Worm (Caenorhabditis elegans) whole organism, L1 larva: ENCODE measurements around the gene hal-3.

Experiments
- C16A3.4 ChIP-seq: fragments of 150-350 bp; optimal IDR thresholded peaks from 2 replicates; lab custom pipeline; 2014; ENCODE audit warnings: missing biosample characterization, missing genetic modification characterization
- Y116A8C.19 ChIP-seq: sonication (generic microtip); optimal IDR thresholded peaks from 2 replicates; lab custom pipeline; 2016; ENCODE audit warnings: missing compliant biosample characterization, missing genetic modification characterization, borderline replicate concordance
- alr-1 ChIP-seq: fragments of 200-800 bp; sonication (Bioruptor generic); optimal IDR thresholded peaks from 2 replicates; lab custom pipeline; 2018; ENCODE audit warnings: borderline replicate concordance, mild to moderate bottlenecking, missing genetic modification characterization, missing compliant biosample characterization
- aly-2 ChIP-seq: fragments of 150-350 bp; optimal IDR thresholded peaks from 2 replicates; lab custom pipeline; 2014; ENCODE audit warnings: missing biosample characterization, missing genetic modification characterization
- blmp-1 ChIP-seq: fragments of 150-350 bp; optimal IDR thresholded peaks from 2 replicates; lab custom pipeline; 2014; ENCODE audit warnings: missing biosample characterization, missing genetic modification characterization
- ceh-63 ChIP-seq: fragments of 200-800 bp; sonication (Bioruptor generic); optimal IDR thresholded peaks from 2 replicates; lab custom pipeline; 2018; ENCODE audit warnings: mild to moderate bottlenecking, missing genetic modification characterization, missing compliant biosample characterization
- ceh-82 ChIP-seq, 3 experiments: fragments of 150-350 bp in 1 of 3; sonication (generic microtip) in 2 of 3; optimal IDR thresholded peaks; 2 replicates each; lab custom pipeline; 2014 to 2017; ENCODE audit warnings: missing biosample characterization in 3 of 3, missing genetic modification characterization in 3 of 3
- ceh-88 ChIP-seq: fragments of 200-800 bp; sonication (Bioruptor generic); IDR thresholded peaks from 2 replicates; pipeline ENCODE4 v1.3.6; 2022; ENCODE audit warnings: missing genetic modification characterization, missing compliant biosample characterization
- ces-1 ChIP-seq: fragments of 150-350 bp; optimal IDR thresholded peaks from 2 replicates; lab custom pipeline; 2014; ENCODE audit warnings: missing biosample characterization, missing genetic modification reagents, missing genetic modification characterization
- dsc-1 ChIP-seq: sonication (generic microtip); optimal IDR thresholded peaks from 2 replicates; lab custom pipeline; 2016; ENCODE audit warnings: mild to moderate bottlenecking, missing genetic modification characterization, missing compliant biosample characterization
- efl-1 ChIP-seq, 4 experiments: fragments of 150-350 bp; optimal IDR thresholded peaks in 3 of 4; peaks in 1 of 4; 1 replicate in 1 of 4; 2 replicates in 3 of 4; lab custom pipeline; 2014; ENCODE audit warnings: missing biosample characterization in 2 of 4, missing genetic modification characterization in 2 of 4, missing genetic modification reagents in 2 of 4
- elt-2 ChIP-seq: sonication (generic microtip); optimal IDR thresholded peaks from 2 replicates; lab custom pipeline; 2016; ENCODE audit warnings: missing genetic modification characterization, mild to moderate bottlenecking, inconsistent platforms, missing compliant biosample characterization, missing genetic modification reagents
- elt-3 ChIP-seq, 6 experiments: fragments of 150-350 bp in 1 of 6; sonication (generic microtip); optimal IDR thresholded peaks; 2 replicates each; lab custom pipeline; 2017 to 2018; ENCODE audit warnings: missing biosample characterization in 6 of 6, missing genetic modification characterization in 6 of 6, inconsistent platforms in 1 of 6
- fkh-10 ChIP-seq: sonication (generic microtip); optimal IDR thresholded peaks from 2 replicates; lab custom pipeline; 2017; ENCODE audit warnings: missing biosample characterization, missing genetic modification reagents, missing genetic modification characterization
- fkh-4 ChIP-seq: sonication (generic microtip); optimal IDR thresholded peaks from 2 replicates; lab custom pipeline; 2016; ENCODE audit warnings: missing compliant biosample characterization, missing genetic modification characterization, borderline replicate concordance
- fos-1 ChIP-seq: fragments of 150-350 bp; optimal IDR thresholded peaks from 2 replicates; lab custom pipeline; 2014; ENCODE audit warnings: missing biosample characterization, missing genetic modification characterization
- grh-1 ChIP-seq: fragments of 200-800 bp; sonication (Bioruptor generic); IDR thresholded peaks from 2 replicates; pipeline ENCODE4 v1.3.6; 2022; ENCODE audit warnings: missing genetic modification reagents, missing genetic modification characterization, missing compliant biosample characterization
- hlh-17 ChIP-seq: fragments of 200-800 bp; sonication (Bioruptor generic); optimal IDR thresholded peaks from 2 replicates; lab custom pipeline; 2018; ENCODE audit warnings: missing genetic modification characterization, mild to moderate bottlenecking, missing compliant biosample characterization, moderate library complexity, borderline replicate concordance
- hpl-2 ChIP-seq: fragments of 150-350 bp; optimal IDR thresholded peaks from 2 replicates; lab custom pipeline; 2014; ENCODE audit warnings: missing biosample characterization, missing genetic modification reagents, missing genetic modification characterization
- lsy-2 ChIP-seq, 2 experiments: fragments of 150-350 bp; optimal IDR thresholded peaks; 2 replicates each; lab custom pipeline; 2014; ENCODE audit warnings: missing biosample characterization in 2 of 2, missing genetic modification characterization in 2 of 2
- mab-9 ChIP-seq: fragments of 200-800 bp; sonication (Bioruptor generic); IDR thresholded peaks from 2 replicates; pipeline ENCODE4 v1.3.6; 2022; ENCODE audit warnings: missing genetic modification reagents, missing genetic modification characterization, missing compliant biosample characterization
- mep-1 ChIP-seq: fragments of 150-350 bp; optimal IDR thresholded peaks from 2 replicates; lab custom pipeline; 2014; ENCODE audit warnings: missing biosample characterization, missing genetic modification characterization
- nhr-11 ChIP-seq: fragments of 150-350 bp; optimal IDR thresholded peaks from 2 replicates; lab custom pipeline; 2014; ENCODE audit warnings: missing biosample characterization, missing genetic modification characterization
- nhr-19 ChIP-seq: fragments of 200-800 bp; sonication (Bioruptor generic); conservative IDR thresholded peaks from 2 replicates; pipeline ENCODE4 v1.3.6; 2022; ENCODE audit warnings: missing genetic modification characterization, missing compliant biosample characterization
- nhr-20 ChIP-seq: sonication (generic microtip); optimal IDR thresholded peaks from 2 replicates; lab custom pipeline; 2016; ENCODE audit warnings: mild to moderate bottlenecking, missing genetic modification characterization, missing compliant biosample characterization
- nhr-237 ChIP-seq: fragments of 150-350 bp; optimal IDR thresholded peaks from 2 replicates; lab custom pipeline; 2014; ENCODE audit warnings: missing biosample characterization, missing genetic modification characterization
- nhr-47 ChIP-seq: sonication (generic microtip); optimal IDR thresholded peaks from 2 replicates; lab custom pipeline; 2016; ENCODE audit warnings: mild to moderate bottlenecking, missing genetic modification characterization, moderate library complexity, missing compliant biosample characterization
- nhr-76 ChIP-seq: sonication (generic microtip); optimal IDR thresholded peaks from 2 replicates; lab custom pipeline; 2017; ENCODE audit warnings: missing biosample characterization, missing genetic modification characterization
- nhr-77 ChIP-seq: fragments of 150-350 bp; optimal IDR thresholded peaks from 2 replicates; lab custom pipeline; 2014; ENCODE audit warnings: missing biosample characterization, missing genetic modification characterization
- nhr-84 ChIP-seq: sonication (generic microtip); optimal IDR thresholded peaks from 2 replicates; lab custom pipeline; 2017; ENCODE audit warnings: missing biosample characterization, missing genetic modification characterization
- nhr-85 ChIP-seq: sonication (generic microtip); peaks from one replicate; lab custom pipeline; 2016; ENCODE audit warnings: missing genetic modification characterization, inconsistent platforms, missing compliant biosample characterization
- skn-1 ChIP-seq: fragments of 150-350 bp; optimal IDR thresholded peaks from 2 replicates; lab custom pipeline; 2014; ENCODE audit warnings: missing biosample characterization, missing genetic modification characterization
- snpc-4 ChIP-seq: fragments of 150-350 bp; optimal IDR thresholded peaks from 2 replicates; lab custom pipeline; 2014; ENCODE audit warnings: missing biosample characterization, missing genetic modification characterization
- snu-23 ChIP-seq: sonication (generic microtip); optimal IDR thresholded peaks from 2 replicates; lab custom pipeline; 2016; ENCODE audit warnings: missing genetic modification characterization, missing compliant biosample characterization
- sox-4 ChIP-seq: sonication (generic microtip); optimal IDR thresholded peaks from 2 replicates; lab custom pipeline; 2016; ENCODE audit warnings: missing genetic modification characterization, missing compliant biosample characterization
- swsn-7 ChIP-seq: sonication (generic microtip); optimal IDR thresholded peaks from 2 replicates; lab custom pipeline; 2016; ENCODE audit warnings: missing genetic modification characterization, missing compliant biosample characterization
- unc-130 ChIP-seq: fragments of 150-350 bp; optimal IDR thresholded peaks from 2 replicates; lab custom pipeline; 2017; ENCODE audit warnings: missing biosample characterization, missing genetic modification characterization, inconsistent platforms
- unc-30 ChIP-seq: sonication (generic microtip); optimal IDR thresholded peaks from 2 replicates; lab custom pipeline; 2017; ENCODE audit warnings: missing biosample characterization, missing genetic modification characterization
- unc-86 ChIP-seq: sonication (generic microtip); optimal IDR thresholded peaks from 2 replicates; lab custom pipeline; 2016; ENCODE audit warnings: missing genetic modification characterization, missing compliant biosample characterization
- zag-1 ChIP-seq: fragments of 150-350 bp; optimal IDR thresholded peaks from 2 replicates; lab custom pipeline; 2014; ENCODE audit warnings: missing biosample characterization, missing genetic modification characterization
- ztf-4 ChIP-seq: fragments of 150-350 bp; optimal IDR thresholded peaks from 2 replicates; lab custom pipeline; 2014; ENCODE audit warnings: missing biosample characterization, missing genetic modification characterization

The hal-3 gene

DNA sequence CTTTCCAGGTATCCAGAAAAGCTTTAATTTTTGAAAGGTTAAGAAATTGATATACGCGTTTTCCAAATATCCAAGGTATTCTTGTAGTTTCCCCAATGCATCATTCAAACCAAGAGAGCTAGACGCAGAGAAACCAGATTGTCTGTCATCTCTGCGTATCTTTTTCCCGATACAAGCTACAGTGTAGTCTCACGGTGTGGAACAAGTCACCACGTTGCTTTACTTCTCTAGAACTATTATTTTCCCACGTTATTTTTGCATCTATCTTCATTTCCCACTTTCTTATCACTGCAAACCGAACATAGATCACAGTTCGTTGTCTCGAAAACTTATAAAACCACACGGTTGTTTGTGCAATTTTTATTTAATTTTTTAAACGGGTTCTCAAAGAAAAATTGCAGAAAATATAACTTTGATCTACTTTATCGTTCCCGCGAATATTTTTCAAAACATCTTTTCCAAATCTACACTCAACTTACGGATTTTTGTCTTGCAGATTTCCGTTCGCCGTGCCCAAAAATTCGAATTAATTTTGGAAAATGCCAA is 39.4 kb upstream of the hal-3 start, which contains the start of gene gstk-1 (continued):
- TF ChIP-seq efl-1 (optimal IDR thresholded peaks at IDR 0.05; lab: Kevin White, UChicago): peak in 1 of 2 experiments; percentile 13
- TF ChIP-seq efl-1 (GFP tag; optimal IDR thresholded peaks at IDR 0.05 in 1 of 2; lab: Kevin White, UChicago): no peak
- no peak for TF ChIP-seq swsn-7 (tag; lab: Kevin White, UChicago)
- TF ChIP-seq snpc-4 (tag; lab: Kevin White, UChicago): no peak
- no peak for TF ChIP-seq unc-30 (tag; lab: Kevin White, UChicago)
- no peak for TF ChIP-seq ceh-88
- TF ChIP-seq unc-130 (tag; lab: Kevin White, UChicago): no peak
- no peak for TF ChIP-seq ztf-4
- TF ChIP-seq grh-1 (GFP tag; lab: Robert Waterston, UW): peak; percentile 31; the same call in 1 of the 2 replicates
- TF ChIP-seq hpl-2 (GFP tag; lab: Kevin White, UChicago): no peak
- TF ChIP-seq nhr-20 (tag; lab: Kevin White, UChicago): peak; percentile 94
- TF ChIP-seq Y116A8C.19 (tag; lab: Kevin White, UChicago): no peak
- no peak for TF ChIP-seq ceh-63 (GFP tag; lab: Kevin White, UChicago)
- TF ChIP-seq C16A3.4 (tag; lab: Kevin White, UChicago): peak; percentile 11
- TF ChIP-seq nhr-237: no peak
- TF ChIP-seq nhr-85: peak; percentile 78
- peak in 1 of 2 experiments; percentile 2 for TF ChIP-seq lsy-2 (tag; optimal IDR thresholded peaks at IDR 0.05; lab: Kevin White, UChicago)
- 0 out of 2 replicates have a peak, but pooled peaks have one; percentile 13 for TF ChIP-seq nhr-19
- peak; percentile 13 for TF ChIP-seq nhr-11 (tag; lab: Kevin White, UChicago)
- no peak for TF ChIP-seq aly-2
- no peak for TF ChIP-seq dsc-1 (tag; lab: Kevin White, UChicago)
- no peak for TF ChIP-seq fkh-10
- TF ChIP-seq snu-23 (GFP tag; lab: Kevin White, UChicago): peak; percentile 13
- TF ChIP-seq mep-1 (tag; lab: Kevin White, UChicago): no peak
- TF ChIP-seq unc-86 (tag; lab: Kevin White, UChicago): no peak
- TF ChIP-seq nhr-47 (tag; lab: Kevin White, UChicago): peak; percentile 39
- TF ChIP-seq ces-1: no peak

DNA sequence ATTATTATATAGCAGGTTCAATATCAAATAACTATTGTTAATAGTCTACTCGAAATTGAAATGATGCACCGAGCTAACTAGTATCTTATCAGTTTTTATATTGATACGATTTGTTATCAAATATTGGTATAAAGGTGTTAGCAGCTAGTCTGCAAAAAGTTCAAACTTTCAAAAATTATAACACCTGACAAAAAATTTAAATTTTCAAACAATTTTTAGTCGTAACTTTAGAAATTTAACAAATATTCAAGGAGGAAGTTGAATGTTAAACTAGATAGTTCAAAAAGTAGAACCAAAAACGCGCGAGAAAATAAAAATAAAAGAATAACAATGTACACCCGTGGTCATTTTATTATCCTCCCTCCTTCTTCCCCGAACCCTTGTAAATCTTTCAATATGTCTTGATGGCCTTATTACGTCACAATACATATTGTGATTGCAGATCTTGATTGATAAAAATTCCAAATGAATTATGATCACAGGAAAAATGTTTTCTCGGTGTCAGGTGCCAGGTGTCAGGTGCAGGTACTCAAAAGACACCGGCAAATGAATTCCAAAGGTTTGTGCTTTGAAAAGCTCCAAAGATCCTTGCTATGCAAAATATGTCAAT is 38.7 kb upstream of the hal-3 start, which contains the start of gene ZK1307.1:
ZK1307.1 (minus strand) TSS at position 51 of the 610 bp plus-strand sequence.
- TF ChIP-seq elt-2 (tag; lab: Kevin White, UChicago): peak; percentile 32
- no peak for TF ChIP-seq skn-1 (tag; lab: Kevin White, UChicago)
- no peak for TF ChIP-seq hpl-2 (GFP tag; lab: Kevin White, UChicago)
- TF ChIP-seq sox-4 (tag; lab: Kevin White, UChicago): no peak
- no peak for TF ChIP-seq fos-1 (tag; lab: Kevin White, UChicago)
- TF ChIP-seq nhr-76 (tag; lab: Kevin White, UChicago): no peak
- no peak for TF ChIP-seq nhr-237
- no peak for TF ChIP-seq nhr-20 (tag; lab: Kevin White, UChicago)
- TF ChIP-seq zag-1: no peak
- no peak for TF ChIP-seq unc-30 (tag; lab: Kevin White, UChicago)
- no peak for TF ChIP-seq ces-1
- TF ChIP-seq blmp-1 (tag; lab: Kevin White, UChicago): peak; percentile 23
- TF ChIP-seq alr-1: no peak
- no peak for TF ChIP-seq nhr-77 (tag; lab: Kevin White, UChicago)
- TF ChIP-seq grh-1 (GFP tag; lab: Robert Waterston, UW): no peak
- no peak for TF ChIP-seq hlh-17 (GFP tag; lab: Kevin White, UChicago)

DNA sequence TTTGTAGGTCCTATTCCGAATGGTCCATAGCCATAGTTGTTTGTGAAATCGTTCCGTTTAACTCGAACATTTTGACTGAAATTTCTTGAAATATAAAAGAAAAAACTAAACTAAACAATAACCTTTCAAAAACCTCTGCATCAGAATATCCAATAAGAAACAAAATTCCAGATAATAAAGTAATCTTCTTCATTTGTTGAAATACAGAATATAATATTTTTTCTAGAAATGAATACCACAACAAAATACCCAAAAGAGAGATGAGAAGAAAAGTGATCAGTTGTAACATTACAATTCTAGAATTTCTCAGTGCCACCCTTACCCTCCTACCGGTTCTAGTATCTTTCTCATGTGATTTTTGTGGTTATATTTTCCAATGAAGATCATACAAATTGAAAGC is 36.8 kb upstream of the hal-3 start, which contains the start of gene ZK1307.2:
ZK1307.2 (minus strand) TSS at position 274 of the 400 bp plus-strand sequence.
- TF ChIP-seq ceh-82 (tag; optimal IDR thresholded peaks at IDR 0.05; lab: Kevin White, UChicago): no peak
- TF ChIP-seq nhr-11 (tag; lab: Kevin White, UChicago): no peak
- no peak for TF ChIP-seq zag-1
- TF ChIP-seq fos-1 (tag; lab: Kevin White, UChicago): no peak
- TF ChIP-seq elt-2 (tag; lab: Kevin White, UChicago): no peak
- TF ChIP-seq nhr-84 (tag; lab: Kevin White, UChicago): no peak
- no peak for TF ChIP-seq mab-9
- TF ChIP-seq elt-3 (tag; optimal IDR thresholded peaks at IDR 0.05; lab: Kevin White, UChicago): no peak
- no peak for TF ChIP-seq fkh-4 (tag; lab: Kevin White, UChicago)
